Fruit fly (Drosophila melanogaster): Measurements from ENCODE around the gene Gr66a.

DNA sequence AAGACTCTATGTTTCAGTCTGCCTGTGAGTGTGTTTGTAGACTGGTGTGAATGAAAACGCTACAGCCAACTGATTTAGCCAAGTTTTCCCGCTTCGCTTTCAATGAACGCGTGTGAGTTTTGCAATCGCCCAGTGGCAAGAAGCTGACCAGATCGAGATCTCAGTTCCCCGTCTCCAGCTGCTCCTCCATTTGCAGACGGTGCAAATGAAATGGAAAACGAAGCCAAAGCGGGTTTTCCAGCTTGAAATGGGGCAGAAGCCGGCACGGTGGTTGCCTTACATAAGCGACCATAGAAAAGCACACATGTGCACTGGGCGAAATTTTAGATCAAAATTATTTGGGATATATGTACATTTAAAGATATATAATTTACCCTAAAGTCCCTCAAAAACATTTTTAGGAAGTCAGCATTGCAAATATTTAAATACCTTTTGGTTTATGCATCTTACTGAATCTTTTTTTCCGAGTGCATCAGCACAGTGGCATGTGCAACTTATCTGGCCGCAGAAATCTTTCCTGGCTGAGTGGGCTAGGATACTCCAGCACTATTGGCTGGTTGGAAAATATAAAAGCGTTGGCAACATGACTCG is 12.2 kb upstream of the Gr66a start, which contains the start of gene CG43059:
- TF ChIP-seq Lpt (GFP tag; optimal IDR thresholded peaks at IDR 0.05) (peak; percentile 71), Sox102F (GFP tag; optimal IDR thresholded peaks at IDR 0.05) (no peak), CG10631 (GFP tag; optimal IDR thresholded peaks at IDR 0.05) (peak; percentile 52), achi (GFP tag; optimal IDR thresholded peaks at IDR 0.05) (peak; percentile 64), Eip78C (GFP tag) (peak; percentile 68), CG11902 (GFP tag; optimal IDR thresholded peaks at IDR 0.05) (no peak), CG8319 (GFP tag; optimal IDR thresholded peaks at IDR 0.05) (no peak), fkh (GFP tag; optimal IDR thresholded peaks at IDR 0.05) (no peak)

All from whole organism, prepupa.